Worm (Caenorhabditis elegans): ENCODE measurements around the gene col-168.

col-168 gene

DNA sequence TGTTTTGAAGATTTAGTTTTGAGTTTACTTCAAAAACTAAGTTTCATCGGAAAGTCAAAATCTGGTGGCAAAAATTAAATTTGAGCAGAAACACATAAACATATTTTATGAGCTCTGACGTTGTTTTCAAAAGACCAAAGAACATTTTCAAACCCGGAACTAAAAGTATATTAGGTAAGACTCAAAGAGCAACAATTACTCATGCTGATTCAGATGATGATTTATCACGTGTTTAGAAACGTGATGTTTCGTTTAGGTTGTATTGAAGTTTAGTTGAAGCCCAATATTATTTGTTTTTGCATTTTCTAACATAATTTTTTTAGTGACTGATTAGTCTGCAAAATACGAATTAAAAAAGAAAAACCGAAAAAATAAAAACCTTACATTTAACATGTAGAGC, 27.6 kb downstream of the col-168 start:
- TF ChIP-seq him-1 (tag; optimal IDR thresholded peaks at IDR 0.05): no peak
- TF ChIP-seq dao-5 (tag; optimal IDR thresholded peaks at IDR 0.05): no peak
- no peak for TF ChIP-seq W03F9.2 (tag; optimal IDR thresholded peaks at IDR 0.05)

ce11 chrX:6355030-6355635, 28.9 kb downstream of the col-168 start, which contains the start of gene C03B1.5:
Gene C03B1.5 (plus strand): TSS chrX:6355585.
- TF ChIP-seq dao-5 (tag; optimal IDR thresholded peaks at IDR 0.05) (no peak), W03F9.2 (tag; optimal IDR thresholded peaks at IDR 0.05) (no peak), him-1 (tag; optimal IDR thresholded peaks at IDR 0.05) (no peak)

DNA sequence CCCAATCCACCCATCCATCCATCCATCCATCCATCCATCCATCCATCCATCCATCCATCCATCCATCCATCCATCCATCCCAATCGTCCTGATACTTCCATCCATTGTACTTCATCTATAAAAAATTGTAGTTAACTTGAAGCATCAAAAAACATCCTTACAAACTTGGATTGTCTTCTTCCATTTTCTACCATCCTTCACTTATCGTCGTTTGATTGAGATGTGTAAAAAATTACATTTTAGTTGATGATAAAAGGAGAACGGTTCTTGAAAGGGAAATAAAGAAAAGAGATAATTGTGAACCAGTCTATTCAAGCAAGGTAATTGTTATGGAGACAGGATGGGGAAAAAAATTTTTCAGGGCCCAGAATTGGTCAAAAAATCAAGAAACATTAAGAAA, 31.6 kb downstream of the col-168 start, which contains the start of gene C03B1.10:
TSS of gene C03B1.10 (minus strand) at position 101 of the 400 bp plus-strand sequence.
- TF ChIP-seq dao-5 (tag; optimal IDR thresholded peaks at IDR 0.05) (no peak), W03F9.2 (tag; optimal IDR thresholded peaks at IDR 0.05) (no peak), him-1 (tag; optimal IDR thresholded peaks at IDR 0.05) (no peak)

DNA sequence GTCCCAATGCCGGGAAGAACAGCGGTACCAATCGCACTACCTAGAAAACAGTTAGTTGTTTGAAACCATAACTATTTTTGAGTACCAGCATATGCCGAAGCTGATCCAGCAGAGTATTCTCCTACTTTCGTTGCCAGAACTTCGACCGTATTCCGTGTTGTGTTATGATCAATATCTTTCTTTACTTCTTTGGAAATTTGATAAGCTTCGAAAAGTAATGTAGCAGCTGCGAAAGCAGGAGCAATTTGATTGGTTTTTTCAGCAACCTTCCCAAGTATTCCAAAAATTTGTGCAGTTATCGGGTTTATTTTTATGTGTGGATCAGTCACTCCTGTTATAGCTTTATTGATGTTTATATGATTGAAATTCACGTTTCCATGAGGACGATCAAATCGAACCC, 33.9 kb downstream of the col-168 start:
- TF ChIP-seq him-1 (tag; optimal IDR thresholded peaks at IDR 0.05) (no peak), W03F9.2 (tag; optimal IDR thresholded peaks at IDR 0.05) (no peak), dao-5 (tag; optimal IDR thresholded peaks at IDR 0.05) (no peak)

ce11 chrX:6360658-6361057, 34.5 kb downstream of the col-168 start, which contains the start of gene C03B1.14:
Gene C03B1.14 (minus strand): TSS chrX:6360758.
- TF ChIP-seq dao-5 (tag; optimal IDR thresholded peaks at IDR 0.05): no peak

DNA sequence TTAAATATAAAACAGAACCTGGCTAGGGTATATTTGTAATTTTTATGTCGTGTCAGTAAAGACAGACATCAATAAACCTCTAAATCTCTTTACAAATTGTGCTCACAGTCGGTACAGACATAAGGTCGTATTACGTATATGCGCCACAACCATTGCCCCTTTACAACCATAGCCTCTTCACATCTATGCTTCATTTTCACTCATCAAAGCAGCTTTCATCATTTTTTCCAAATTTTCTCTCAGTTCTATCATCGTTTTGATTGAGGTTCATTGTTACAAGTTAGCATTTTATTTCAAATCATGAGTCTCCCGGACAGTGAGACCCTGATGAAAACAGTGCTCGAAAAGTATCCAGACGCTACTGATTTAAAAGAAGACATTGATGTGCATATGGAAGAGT, 38.0 kb downstream of the col-168 start, which contains the start of gene C03B1.4:
TSS of gene C03B1.4 (plus strand) at position 301 of the 400 bp plus-strand sequence.
- TF ChIP-seq him-1 (tag; optimal IDR thresholded peaks at IDR 0.05) (no peak), dao-5 (tag; optimal IDR thresholded peaks at IDR 0.05) (no peak), W03F9.2 (tag; optimal IDR thresholded peaks at IDR 0.05) (no peak)

DNA sequence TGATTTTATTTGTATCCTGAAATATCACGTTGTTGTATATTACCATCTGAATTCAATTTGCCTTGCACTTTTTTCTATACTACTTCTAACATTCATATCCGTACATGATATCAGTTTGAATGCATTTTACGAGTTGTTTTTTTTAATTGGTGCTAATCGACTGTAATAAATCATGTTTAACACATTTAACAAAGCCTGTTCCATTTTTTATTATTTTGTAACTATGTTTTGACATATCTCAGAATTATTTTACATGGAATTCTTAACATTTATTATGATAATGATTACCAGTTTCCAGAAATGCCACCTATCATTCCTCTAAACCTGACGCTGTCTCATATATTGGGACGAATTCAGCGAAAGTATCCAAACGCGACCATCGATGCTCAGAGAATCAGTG, 39.5 kb downstream of the col-168 start, which contains the start of gene C03B1.3:
TSS of gene C03B1.3 (plus strand) at position 301 of the 400 bp plus-strand sequence.
- TF ChIP-seq dao-5 (tag; optimal IDR thresholded peaks at IDR 0.05) (no peak), him-1 (tag; optimal IDR thresholded peaks at IDR 0.05) (no peak), W03F9.2 (tag; optimal IDR thresholded peaks at IDR 0.05) (no peak)

ce11 chrX:6369717-6370116, 43.5 kb downstream of the col-168 start, which contains the start of gene C03B1.2:
Gene C03B1.2 (plus strand): TSS chrX:6370017.
- TF ChIP-seq dao-5 (tag; optimal IDR thresholded peaks at IDR 0.05) (no peak), W03F9.2 (tag; optimal IDR thresholded peaks at IDR 0.05) (no peak), him-1 (tag; optimal IDR thresholded peaks at IDR 0.05) (no peak)

ce11 chrX:6371192-6372116, 45.3 kb downstream of the col-168 start:
- TF ChIP-seq dao-5 (tag; optimal IDR thresholded peaks at IDR 0.05) (peak; percentile 64), him-1 (tag; optimal IDR thresholded peaks at IDR 0.05) (no peak), W03F9.2 (tag; optimal IDR thresholded peaks at IDR 0.05) (peak; percentile 3)

ce11 chrX:6373348-6373747, 47.2 kb downstream of the col-168 start, which contains the start of gene C03B1.17:
Gene C03B1.17 (plus strand): TSS chrX:6373648.
- no peak for TF ChIP-seq W03F9.2 (tag; optimal IDR thresholded peaks at IDR 0.05)
- no peak for TF ChIP-seq dao-5 (tag; optimal IDR thresholded peaks at IDR 0.05)
- TF ChIP-seq him-1 (tag; optimal IDR thresholded peaks at IDR 0.05): no peak

DNA sequence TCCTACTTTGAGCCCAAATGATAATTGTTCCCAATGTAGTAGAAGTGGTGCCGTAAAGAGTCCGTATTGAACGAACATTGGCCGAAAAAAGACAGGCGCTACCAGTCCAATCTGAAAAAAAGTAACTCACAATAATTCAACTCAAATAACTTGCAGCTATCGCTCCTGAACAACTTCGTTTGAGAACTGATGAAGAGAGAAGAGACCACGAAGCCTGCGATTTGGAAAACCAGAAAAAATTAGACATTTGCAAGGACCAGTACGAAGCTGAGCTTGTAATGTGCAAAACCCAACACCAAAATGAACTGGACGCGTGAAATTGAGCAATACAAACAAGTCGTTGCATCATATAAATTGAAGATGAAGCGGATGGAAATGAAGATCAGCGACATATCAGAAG, 48.3 kb downstream of the col-168 start, which contains the start of gene C03B1.1:
TSS of gene C03B1.1 (plus strand) at position 301 of the 400 bp plus-strand sequence.
- TF ChIP-seq him-1 (tag; optimal IDR thresholded peaks at IDR 0.05): no peak
- no peak for TF ChIP-seq dao-5 (tag; optimal IDR thresholded peaks at IDR 0.05)
- TF ChIP-seq W03F9.2 (tag; optimal IDR thresholded peaks at IDR 0.05): no peak
